Worm (Caenorhabditis elegans): ENCODE results near the gene ZK1240.1.

DNA sequence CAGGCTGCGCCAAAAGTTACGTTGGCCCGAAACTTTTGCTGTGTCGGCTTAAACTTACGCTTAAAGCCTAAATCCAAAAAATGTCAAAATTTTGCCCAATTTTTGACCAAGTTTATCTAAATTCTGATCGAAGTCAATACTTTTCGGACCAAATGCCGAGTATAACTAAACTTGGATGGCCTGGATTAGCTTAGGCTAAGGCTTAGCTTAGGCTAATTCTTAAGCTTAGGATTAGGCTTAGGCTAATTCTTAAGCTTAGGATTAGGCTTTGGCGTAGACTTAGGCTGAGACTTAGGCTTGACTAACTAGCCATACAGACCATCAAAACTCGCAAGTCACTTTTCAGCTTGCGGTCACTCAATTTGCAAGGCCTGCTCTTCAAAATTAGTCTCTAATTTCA lies 7.0 kb downstream of the ZK1240.1 start:
- TF ChIP-seq bed-3 (GFP tag; optimal IDR thresholded peaks at IDR 0.05): no peak
- no peak for TF ChIP-seq nhr-12 (tag; optimal IDR thresholded peaks at IDR 0.05)
- no peak for TF ChIP-seq mls-2 (tag; optimal IDR thresholded peaks at IDR 0.05)
- no peak for TF ChIP-seq lin-13 (tag; optimal IDR thresholded peaks at IDR 0.05)
- no peak for TF ChIP-seq unc-39 (tag; optimal IDR thresholded peaks at IDR 0.05)
- TF ChIP-seq ztf-11 (tag; optimal IDR thresholded peaks at IDR 0.05): no peak
- no peak for TF ChIP-seq elt-1 (tag; optimal IDR thresholded peaks at IDR 0.05; ENCODE audit: borderline replicate concordance, insufficient read depth)

All from whole organism, mixed stage, embryonic.